Worm (Caenorhabditis elegans): Measurements from ENCODE around the gene K08C7.7.

K08C7.7 gene

DNA sequence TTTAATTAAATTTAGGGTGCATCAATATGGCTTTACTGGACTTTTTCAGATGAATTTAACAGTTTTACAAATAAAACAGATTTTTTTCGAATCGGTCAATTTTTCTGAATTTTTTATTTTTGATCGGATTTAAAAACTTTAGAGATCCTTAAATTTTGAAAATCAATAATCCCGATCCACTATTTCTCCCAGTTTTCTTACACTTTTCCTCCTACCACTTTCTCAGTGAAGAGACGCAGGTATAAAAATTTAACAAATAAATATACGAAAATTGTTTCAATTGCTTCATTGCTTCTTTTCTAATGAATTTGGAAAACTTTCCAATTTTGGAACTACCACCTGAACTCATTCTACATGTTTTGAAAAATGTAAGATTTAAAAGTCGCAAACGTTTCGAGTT, at the start of gene K08C7.7:
K08C7.7 (plus strand) TSS at position 301 of the 400 bp plus-strand sequence.
- TF ChIP-seq ceh-9 (tag; optimal IDR thresholded peaks at IDR 0.05) (no peak), unc-62 (GFP tag; optimal IDR thresholded peaks at IDR 0.05) (no peak)

DNA sequence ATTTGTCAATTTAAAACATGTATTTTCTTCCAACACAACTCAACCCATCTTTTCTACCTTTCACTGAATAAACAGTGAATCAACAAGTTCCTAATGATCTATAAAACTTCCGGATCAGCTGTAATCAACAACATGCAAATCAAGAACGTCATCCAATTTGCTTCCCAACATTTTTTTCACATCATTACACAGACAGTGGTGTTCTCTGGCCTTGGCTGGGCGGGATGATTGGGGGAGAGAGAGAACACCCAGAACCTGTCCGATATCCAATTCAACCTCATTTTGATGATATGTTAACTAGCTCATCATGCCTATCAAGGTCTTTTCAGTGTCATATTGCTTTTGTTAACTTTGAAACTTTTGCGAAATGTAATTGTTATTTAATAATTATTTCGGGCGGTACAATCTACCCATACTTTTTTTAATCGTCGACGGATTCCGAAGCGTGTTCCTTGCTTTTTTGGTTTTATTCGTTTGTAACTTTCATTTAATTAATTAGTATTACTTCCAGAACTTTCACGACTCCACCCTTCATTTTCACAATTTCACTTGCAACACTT, 49.2 kb upstream of the K08C7.7 start, which contains the start of gene ptr-14:
ptr-14 (plus strand) TSS at position 510 of the 560 bp plus-strand sequence.
- TF ChIP-seq fos-1 (tag; optimal IDR thresholded peaks at IDR 0.05): no peak
- no peak for TF ChIP-seq hmg-11 (tag; optimal IDR thresholded peaks at IDR 0.05)
- TF ChIP-seq nhr-23 (tag; optimal IDR thresholded peaks at IDR 0.05): peak; percentile 22
- TF ChIP-seq egl-5 (tag; optimal IDR thresholded peaks at IDR 0.05): no peak
- TF ChIP-seq skn-1 (tag; optimal IDR thresholded peaks at IDR 0.05): no peak
- TF ChIP-seq ama-1 (optimal IDR thresholded peaks at IDR 0.05): peak; percentile 11
- TF ChIP-seq zag-1 (tag; optimal IDR thresholded peaks at IDR 0.05): no peak
- peak; percentile 66 for TF ChIP-seq nhr-25 (tag; optimal IDR thresholded peaks at IDR 0.05)
- TF ChIP-seq nhr-43 (tag; optimal IDR thresholded peaks at IDR 0.05; ENCODE audit: poor library complexity, severe bottlenecking): peak; percentile 53

DNA sequence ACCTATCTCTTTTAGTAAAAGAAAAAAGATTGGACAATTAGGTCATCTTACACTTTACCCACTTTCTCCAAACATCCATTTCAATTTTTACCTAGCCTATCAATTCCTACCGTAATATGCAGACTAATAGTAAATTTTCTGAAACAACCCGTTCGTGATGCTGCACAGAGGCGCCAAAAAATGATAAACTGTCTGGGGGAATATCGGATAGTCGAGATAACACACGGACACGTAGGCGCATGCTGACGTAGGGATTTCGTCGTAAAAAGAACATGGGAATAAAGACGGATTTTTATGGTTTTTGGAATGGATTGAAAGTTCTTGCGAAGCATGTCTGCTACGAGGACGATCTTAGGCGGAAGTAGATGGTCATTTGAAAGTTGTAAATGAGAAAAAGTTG, 47.9 kb upstream of the K08C7.7 start:
- no peak for TF ChIP-seq fkh-2 (tag; optimal IDR thresholded peaks at IDR 0.05)
- no peak for TF ChIP-seq skn-1 (tag; optimal IDR thresholded peaks at IDR 0.05)
- no peak for TF ChIP-seq unc-39 (tag; optimal IDR thresholded peaks at IDR 0.05)

DNA sequence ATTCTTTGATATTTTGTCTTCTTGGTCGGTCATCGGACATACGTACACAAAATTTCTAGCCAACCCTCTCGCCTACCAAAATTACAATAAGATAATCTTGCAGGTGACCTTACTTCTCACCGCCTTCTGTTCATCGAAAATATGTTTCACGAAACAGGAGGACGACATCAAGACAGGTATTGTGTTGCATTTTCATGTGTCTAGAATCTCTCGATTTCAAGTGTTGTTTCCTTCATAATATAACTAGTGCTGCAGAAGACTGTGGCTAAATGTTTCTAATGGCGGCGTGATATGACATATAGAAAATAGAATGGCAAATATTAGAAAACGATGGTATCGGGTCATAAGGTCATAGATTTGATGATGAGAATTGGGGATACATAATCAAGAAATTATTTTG, 47.1 kb upstream of the K08C7.7 start:
- TF ChIP-seq nhr-76 (tag; optimal IDR thresholded peaks at IDR 0.05) (no peak), nhr-12 (tag; optimal IDR thresholded peaks at IDR 0.05) (no peak), egl-27 (tag; optimal IDR thresholded peaks at IDR 0.05) (no peak), egl-5 (tag; optimal IDR thresholded peaks at IDR 0.05) (no peak), nhr-23 (tag; optimal IDR thresholded peaks at IDR 0.05) (peak; percentile 26), nhr-43 (tag; optimal IDR thresholded peaks at IDR 0.05; ENCODE audit: poor library complexity, severe bottlenecking) (peak; percentile 21), elt-3 (tag; optimal IDR thresholded peaks at IDR 0.05) (no peak), nhr-67 (tag; optimal IDR thresholded peaks at IDR 0.05) (no peak), ceh-28 (tag; optimal IDR thresholded peaks at IDR 0.05) (no peak), hmg-11 (tag; optimal IDR thresholded peaks at IDR 0.05) (no peak), skn-1 (tag; optimal IDR thresholded peaks at IDR 0.05) (no peak), nhr-25 (tag; optimal IDR thresholded peaks at IDR 0.05) (peak; percentile 92)

- TF ChIP-seq nhr-43 (tag; optimal IDR thresholded peaks at IDR 0.05; ENCODE audit: poor library complexity, severe bottlenecking): no peak
- TF ChIP-seq lin-39 (tag; optimal IDR thresholded peaks at IDR 0.05): no peak
- TF ChIP-seq ztf-11 (tag; optimal IDR thresholded peaks at IDR 0.05): no peak
- TF ChIP-seq nhr-76 (tag; optimal IDR thresholded peaks at IDR 0.05): no peak
- TF ChIP-seq ceh-16 (tag; optimal IDR thresholded peaks at IDR 0.05): no peak
- TF ChIP-seq egl-5 (tag; optimal IDR thresholded peaks at IDR 0.05): no peak
- no peak for TF ChIP-seq skn-1 (tag; optimal IDR thresholded peaks at IDR 0.05)
- no peak for TF ChIP-seq ceh-28 (tag; optimal IDR thresholded peaks at IDR 0.05)
- TF ChIP-seq eor-1 (tag; optimal IDR thresholded peaks at IDR 0.05): no peak
- TF ChIP-seq fos-1 (tag; optimal IDR thresholded peaks at IDR 0.05): no peak
- TF ChIP-seq daf-12 (tag; optimal IDR thresholded peaks at IDR 0.05): no peak
- TF ChIP-seq nhr-25 (tag; optimal IDR thresholded peaks at IDR 0.05): no peak
- no peak for TF ChIP-seq nhr-237 (tag; optimal IDR thresholded peaks at IDR 0.05)
- no peak for TF ChIP-seq ama-1 (optimal IDR thresholded peaks at IDR 0.05)
- TF ChIP-seq pqm-1 (tag; optimal IDR thresholded peaks at IDR 0.05): no peak
- no peak for TF ChIP-seq jun-1 (tag; optimal IDR thresholded peaks at IDR 0.05)
- no peak for TF ChIP-seq R02D3.7 (tag; optimal IDR thresholded peaks at IDR 0.05)
- TF ChIP-seq sea-2 (GFP tag; optimal IDR thresholded peaks at IDR 0.05): no peak
- TF ChIP-seq mml-1 (tag; optimal IDR thresholded peaks at IDR 0.05): no peak
- no peak for TF ChIP-seq lsy-12 (tag; optimal IDR thresholded peaks at IDR 0.05)
Measured at ce11 chrIV:10620811-10621210, 43.4 kb upstream of the K08C7.7 start, which contains the start of gene R09H10.7. Gene R09H10.7, plus strand, starts transcription at chrIV:10621111.

DNA sequence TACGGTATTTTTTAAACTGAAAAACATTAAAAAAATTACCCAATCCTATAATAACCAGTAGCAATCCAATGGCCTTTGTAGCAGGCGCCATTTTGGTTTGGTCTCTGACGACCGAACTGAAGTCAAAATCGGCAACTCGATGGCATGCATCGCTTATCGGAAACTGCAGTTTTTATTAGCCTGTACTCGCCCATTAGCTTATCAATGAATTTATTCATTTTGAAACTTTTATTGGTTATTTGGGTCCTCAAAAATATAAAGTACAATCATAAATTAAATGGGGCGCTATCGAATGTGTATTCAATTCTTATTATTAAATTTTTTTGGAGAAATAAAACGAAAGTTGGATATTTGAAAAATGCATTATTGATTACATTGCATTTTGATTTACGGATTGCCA, 35.5 kb upstream of the K08C7.7 start, which contains the start of gene R09H10.5:
R09H10.5 (minus strand) TSS at position 106 of the 400 bp plus-strand sequence.
- TF ChIP-seq pqm-1 (tag; optimal IDR thresholded peaks at IDR 0.05) (peak; percentile 78), ceh-9 (tag; optimal IDR thresholded peaks at IDR 0.05) (no peak), elt-2 (tag; optimal IDR thresholded peaks at IDR 0.05) (peak; percentile 80)
